Worm (Caenorhabditis elegans) whole organism, L4/young adult: ENCODE data around the gene R10E9.2.

Experiments
- W03F9.2 ChIP-seq: fragments of 150-350 bp; optimal IDR thresholded peaks from 2 replicates; lab custom pipeline; 2014; ENCODE audit warnings: missing biosample characterization, missing genetic modification characterization
- him-1 ChIP-seq: sonication (generic microtip); optimal IDR thresholded peaks from 2 replicates; lab custom pipeline; 2016; ENCODE audit warnings: missing genotype, missing genetic modification reagents, missing genetic modification characterization, missing compliant biosample characterization

DNA sequence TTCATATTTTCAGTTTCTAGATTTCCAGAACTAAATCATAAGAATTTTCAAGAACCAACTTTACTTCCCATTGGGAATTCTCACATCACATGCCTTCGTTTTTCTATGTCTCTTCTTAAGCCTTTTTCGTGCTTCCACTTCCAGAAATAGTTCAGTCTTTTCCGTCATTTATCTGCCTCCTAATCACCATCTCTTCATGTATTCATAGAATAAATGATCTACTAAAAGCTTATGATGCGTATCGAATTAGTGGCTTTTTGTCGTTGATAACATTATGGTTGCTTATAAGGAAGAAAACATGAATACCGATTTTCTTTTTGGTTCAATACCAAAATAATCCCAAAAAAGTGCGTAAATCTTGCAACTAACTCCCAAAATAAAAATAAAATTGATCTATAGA, 9.3 kb downstream of the R10E9.2 start:
- no peak for TF ChIP-seq him-1 (tag; lab: Kevin White, UChicago)
- TF ChIP-seq W03F9.2 (tag; lab: Kevin White, UChicago): no peak
